Fruit fly (Drosophila melanogaster) whole organism, pupa: ENCODE measurements around the gene AnxB11.

Source experiments
- CG10348 ChIP-seq: fragments of 200-800 bp; sonication (Bioruptor generic); IDR thresholded peaks from 2 replicates; pipeline ENCODE4 v1.3.6; 2022; ENCODE audit warnings: missing biosample characterization, missing genetic modification characterization
- CG12605 ChIP-seq: fragments of 200-800 bp; sonication (Bioruptor generic); IDR thresholded peaks from 2 replicates; pipeline ENCODE4 v1.3.6; 2022; ENCODE audit warnings: missing biosample characterization, missing genetic modification characterization
- CG13204 ChIP-seq: fragments of 200-800 bp; sonication (Bioruptor generic); optimal IDR thresholded peaks from 2 replicates; lab custom pipeline; 2018; ENCODE audit warnings: missing biosample characterization, mild to moderate bottlenecking, missing genetic modification characterization, moderate library complexity
- CG14655 ChIP-seq: fragments of 200-800 bp; sonication (Bioruptor generic); optimal IDR thresholded peaks from 3 replicates; lab custom pipeline; 2017; ENCODE audit warnings: mild to moderate bottlenecking, missing biosample characterization, missing genetic modification reagents, missing genetic modification characterization
- CG15710 ChIP-seq: fragments of 200-800 bp; sonication (Bioruptor generic); optimal IDR thresholded peaks from 2 replicates; lab custom pipeline; 2018; ENCODE audit warnings: missing biosample characterization, mild to moderate bottlenecking, missing genetic modification characterization, moderate library complexity
- CG17806 ChIP-seq: fragments of 200-800 bp; sonication (Bioruptor generic); optimal IDR thresholded peaks from 2 replicates; lab custom pipeline; 2018; ENCODE audit warnings: missing biosample characterization, mild to moderate bottlenecking, missing genetic modification characterization, moderate library complexity
- CG32121 ChIP-seq: fragments of 200-800 bp; sonication (Bioruptor generic); IDR thresholded peaks from 2 replicates; pipeline ENCODE4 v1.3.6; 2022; ENCODE audit warnings: missing biosample characterization, missing genetic modification characterization
- CG34367 ChIP-seq: fragments of 200-800 bp; sonication (Bioruptor generic); optimal IDR thresholded peaks from 2 replicates; lab custom pipeline; 2018; ENCODE audit warnings: missing biosample characterization, mild to moderate bottlenecking, missing genetic modification characterization
- CG4496 ChIP-seq: fragments of 200-800 bp; sonication (Bioruptor generic); IDR thresholded peaks from 3 replicates; pipeline ENCODE4 v1.3.6; 2022; ENCODE audit warnings: missing biosample characterization, missing genetic modification characterization
- CG8159 ChIP-seq: fragments of 200-800 bp; sonication (Bioruptor generic); optimal IDR thresholded peaks from 3 replicates; lab custom pipeline; 2018; ENCODE audit warnings: missing biosample characterization, mild to moderate bottlenecking, missing genetic modification characterization, moderate library complexity
- CG8301 ChIP-seq: fragments of 200-800 bp; sonication (Bioruptor generic); optimal IDR thresholded peaks from 2 replicates; lab custom pipeline; 2018; ENCODE audit warnings: missing biosample characterization, mild to moderate bottlenecking, missing genetic modification characterization
- CG9948 ChIP-seq: fragments of 200-800 bp; sonication (Bioruptor generic); optimal IDR thresholded peaks from 2 replicates; lab custom pipeline; 2018; ENCODE audit warnings: missing biosample characterization, mild to moderate bottlenecking, missing genetic modification characterization, moderate library complexity
- D1 ChIP-seq: fragments of 200-800 bp; sonication (Bioruptor generic); optimal IDR thresholded peaks from 2 replicates; lab custom pipeline; 2018; ENCODE audit warnings: missing biosample characterization, mild to moderate bottlenecking, missing genetic modification characterization, moderate library complexity
- EcR ChIP-seq: fragments of 200-800 bp; sonication (Bioruptor generic); optimal IDR thresholded peaks from 3 replicates; lab custom pipeline; 2019; ENCODE audit warnings: missing biosample characterization, missing genetic modification characterization, mild to moderate bottlenecking, moderate library complexity, missing genetic modification reagents
- Ets98B ChIP-seq: fragments of 200-800 bp; sonication (Bioruptor generic); IDR thresholded peaks from 2 replicates; pipeline ENCODE4 v1.3.6; 2022; ENCODE audit warnings: missing biosample characterization, missing genetic modification characterization
- Pif1A ChIP-seq: fragments of 200-800 bp; sonication (Bioruptor generic); optimal IDR thresholded peaks from 3 replicates; lab custom pipeline; 2016; ENCODE audit warnings: missing biosample characterization, missing genetic modification characterization
- Pif1B ChIP-seq: fragments of 200-800 bp; sonication (Bioruptor generic); optimal IDR thresholded peaks from 3 replicates; lab custom pipeline; 2016; ENCODE audit warnings: missing biosample characterization, missing genetic modification characterization
- Snoo ChIP-seq: fragments of 200-800 bp; sonication (Bioruptor generic); optimal IDR thresholded peaks from 3 replicates; lab custom pipeline; 2017; ENCODE audit warnings: missing biosample characterization, mild to moderate bottlenecking, missing genetic modification characterization, inconsistent platforms
- fd96Ca ChIP-seq: fragments of 200-800 bp; sonication (Bioruptor generic); IDR thresholded peaks from 3 replicates; pipeline ENCODE4 v1.3.6; 2022; ENCODE audit warnings: missing biosample characterization, missing genetic modification characterization
- gl ChIP-seq: fragments of 200-800 bp; sonication (Bioruptor generic); optimal IDR thresholded peaks from 2 replicates; lab custom pipeline; 2018; ENCODE audit warnings: missing biosample characterization, mild to moderate bottlenecking, missing genetic modification characterization
- rn ChIP-seq: fragments of 200-800 bp; sonication (Bioruptor generic); IDR thresholded peaks from 2 replicates; pipeline ENCODE4 v1.3.6; 2022; ENCODE audit warnings: missing biosample characterization, missing genetic modification characterization

Gene AnxB11

DNA sequence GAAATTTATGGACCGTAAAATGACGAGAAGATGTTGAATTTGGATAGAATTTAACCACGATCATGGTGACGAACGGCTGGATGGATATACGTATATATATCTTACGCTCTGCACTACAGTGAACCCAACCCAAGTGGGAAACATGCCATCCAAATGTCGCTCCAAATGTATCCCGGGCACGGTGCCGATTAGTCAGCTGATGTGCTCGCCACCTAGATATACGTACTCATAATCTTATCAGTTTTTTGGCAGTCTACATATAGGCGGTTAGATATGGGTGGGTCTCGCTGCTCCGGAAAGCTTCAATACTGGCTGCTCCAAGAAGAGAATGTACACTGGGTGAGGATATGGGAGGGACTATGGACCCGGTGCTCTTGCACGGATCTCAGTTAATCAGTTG, 16.0 kb downstream of the AnxB11 start:
- TF ChIP-seq CG14655 (GFP tag; lab: Kevin White, UChicago), result no peak
- no peak for TF ChIP-seq D1

DNA sequence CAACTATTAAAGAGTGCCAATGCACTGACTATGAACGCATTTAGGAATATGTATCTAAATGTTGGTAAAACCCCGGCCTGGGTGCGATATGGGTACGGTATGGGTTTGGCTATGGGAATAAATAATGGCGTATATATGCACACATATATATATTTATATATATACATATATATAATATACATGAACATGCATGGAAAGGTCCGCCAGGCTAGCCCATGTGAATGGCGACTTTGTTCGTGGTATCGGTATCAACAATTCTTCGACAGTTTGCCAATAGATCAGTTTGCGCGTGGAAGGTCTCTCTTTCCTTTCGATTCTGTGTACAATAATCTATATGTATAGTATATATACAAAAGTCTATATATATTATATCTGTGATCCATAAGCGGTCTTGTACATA, 16.9 kb downstream of the AnxB11 start, which contains the start of gene CG4301:
Gene CG4301, plus strand, starts transcription at position 301 of the 400 bp plus-strand sequence.
- TF ChIP-seq Pif1A (GFP tag; lab: Kevin White, UChicago), result no peak
- TF ChIP-seq Pif1B (GFP tag; lab: Kevin White, UChicago), result no peak
- TF ChIP-seq CG15710 (tag; lab: Kevin White, UChicago), result no peak
- TF ChIP-seq CG14655 (GFP tag; lab: Kevin White, UChicago), result no peak
- TF ChIP-seq CG10348 (GFP tag; lab: Robert Waterston, UW), result no peak
- no peak for TF ChIP-seq fd96Ca (GFP tag; lab: Robert Waterston, UW)
- TF ChIP-seq D1, result no peak
- TF ChIP-seq CG34367 (tag; lab: Kevin White, UChicago), result no peak
- TF ChIP-seq CG8301 (tag; lab: Kevin White, UChicago), result no peak
- no peak for TF ChIP-seq CG4496 (GFP tag; lab: Robert Waterston, UW)
- TF ChIP-seq gl, result no peak
- TF ChIP-seq EcR (GFP tag; lab: Kevin White, UChicago), result no peak
- no peak for TF ChIP-seq CG9948 (tag; lab: Kevin White, UChicago)

DNA sequence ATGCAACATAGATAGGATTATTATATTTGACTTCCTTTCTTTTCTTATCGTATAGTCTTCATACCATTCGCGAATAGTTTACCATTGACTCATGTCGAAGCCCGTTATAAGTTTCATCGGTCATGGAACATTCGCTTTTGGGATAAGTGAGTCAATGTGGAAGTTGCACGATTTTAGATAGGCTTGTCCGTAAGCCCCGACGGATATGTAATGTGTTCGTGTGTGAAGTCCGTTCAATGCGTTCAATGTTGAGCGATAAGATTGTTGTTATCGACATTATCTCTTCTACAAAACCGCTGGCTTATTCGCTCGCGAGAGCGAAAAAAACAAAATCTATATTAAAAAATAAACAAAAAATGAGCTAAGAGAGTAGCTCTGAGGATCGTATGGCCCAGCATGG, 17.3 kb downstream of the AnxB11 start, which contains the start of gene CG9981:
Gene CG9981, minus strand, starts transcription at position 320 of the 400 bp plus-strand sequence.
- TF ChIP-seq Ets98B (GFP tag; lab: Robert Waterston, UW) (no peak), CG8159 (tag; lab: Kevin White, UChicago) (no peak), fd96Ca (GFP tag; lab: Robert Waterston, UW) (no peak), Pif1B (GFP tag; lab: Kevin White, UChicago) (no peak), CG9948 (tag; lab: Kevin White, UChicago) (no peak), Pif1A (GFP tag; lab: Kevin White, UChicago) (no peak), Snoo (no peak), gl (no peak), CG10348 (GFP tag; lab: Robert Waterston, UW) (no peak)

DNA sequence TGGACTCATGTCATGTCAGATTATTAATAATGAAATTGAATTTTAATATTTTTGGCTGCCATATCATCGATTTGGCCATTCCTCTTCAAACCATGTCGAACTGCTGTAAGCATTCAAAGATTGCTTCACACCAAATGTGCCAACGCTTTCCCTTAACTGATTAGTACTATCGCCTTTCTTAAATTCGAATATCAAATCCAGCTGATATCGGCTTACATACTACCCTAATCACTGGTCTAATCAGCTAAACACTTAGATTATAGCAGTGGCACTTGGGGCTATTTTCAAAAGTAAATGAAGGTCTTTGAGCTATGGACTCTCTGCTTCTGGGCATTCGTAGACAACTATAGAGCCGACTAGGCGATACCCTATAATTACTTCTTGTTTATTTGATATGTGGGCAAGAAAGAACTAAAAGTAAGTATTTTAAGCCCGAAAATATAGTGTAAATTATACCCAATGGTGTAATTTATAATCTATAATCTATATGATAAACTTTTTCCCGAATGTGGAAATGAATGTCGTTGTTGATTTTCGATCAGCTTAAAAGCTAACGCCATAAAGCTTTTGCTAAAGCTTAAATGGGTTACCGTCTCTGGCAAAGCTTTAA, 18.1 kb downstream of the AnxB11 start:
- no peak for TF ChIP-seq CG14655 (GFP tag; lab: Kevin White, UChicago)
- peak; percentile 47 for TF ChIP-seq CG9948 (tag; lab: Kevin White, UChicago)
- TF ChIP-seq CG17806 (tag; lab: Kevin White, UChicago), result peak; percentile 51
- TF ChIP-seq CG10348 (GFP tag; lab: Robert Waterston, UW), result peak; percentile 42; the same call in 1 of the 2 replicates
- TF ChIP-seq CG8159 (tag; lab: Kevin White, UChicago), result peak; percentile 65
- no peak for TF ChIP-seq Pif1B (GFP tag; lab: Kevin White, UChicago)
- TF ChIP-seq Ets98B (GFP tag; lab: Robert Waterston, UW), result peak; percentile 88
- peak; percentile 41 for TF ChIP-seq CG34367 (tag; lab: Kevin White, UChicago)
- TF ChIP-seq Pif1A (GFP tag; lab: Kevin White, UChicago), result no peak
- 0 out of 2 replicates have a peak, but pooled peaks have one; percentile 13 for TF ChIP-seq rn (GFP tag; lab: Robert Waterston, UW)
- peak; percentile 88 for TF ChIP-seq CG4496 (GFP tag; lab: Robert Waterston, UW)
- TF ChIP-seq CG13204, result no peak
- TF ChIP-seq Snoo, result no peak
- no peak for TF ChIP-seq CG8301 (tag; lab: Kevin White, UChicago)
- no peak for TF ChIP-seq EcR (GFP tag; lab: Kevin White, UChicago)
- no peak for TF ChIP-seq D1
- TF ChIP-seq CG12605 (GFP tag; lab: Robert Waterston, UW), result peak; percentile 82
- no peak for TF ChIP-seq CG15710 (tag; lab: Kevin White, UChicago)
- peak; percentile 85 for TF ChIP-seq CG32121
- no peak for TF ChIP-seq gl
- TF ChIP-seq fd96Ca (GFP tag; lab: Robert Waterston, UW), result peak; percentile 44; the same call in 1 of the 3 replicates

DNA sequence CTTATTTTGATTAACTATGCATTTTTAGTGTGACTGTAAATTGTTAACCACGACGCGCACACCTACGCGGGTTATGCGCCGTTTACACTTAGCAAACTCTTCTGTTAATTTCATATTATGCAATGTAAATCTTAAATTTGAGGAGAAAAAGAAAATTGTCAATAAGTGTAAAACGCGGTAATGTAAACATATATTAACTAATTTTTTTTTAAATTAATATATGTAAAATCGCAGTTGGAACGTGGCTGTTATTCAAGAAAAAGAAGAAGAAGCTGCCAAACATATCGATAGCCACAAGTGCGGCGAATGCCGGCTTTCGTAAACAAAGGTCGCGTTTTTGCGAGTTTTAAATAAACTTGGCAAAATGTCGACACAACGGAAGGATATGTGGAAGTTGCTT, 30.7 kb downstream of the AnxB11 start, which contains the start of the genes TH1 and mei-41:
Gene TH1, minus strand, starts transcription at position 42 of the 400 bp plus-strand sequence.
Gene mei-41, plus strand, starts transcription at position 302 of the 400 bp plus-strand sequence.
- no peak for TF ChIP-seq EcR (GFP tag; lab: Kevin White, UChicago)
- peak; percentile 19 for TF ChIP-seq gl
- TF ChIP-seq Pif1B (GFP tag; lab: Kevin White, UChicago), result no peak
- TF ChIP-seq fd96Ca (GFP tag; lab: Robert Waterston, UW), result peak; percentile 91
- TF ChIP-seq Pif1A (GFP tag; lab: Kevin White, UChicago), result no peak
- TF ChIP-seq CG9948 (tag; lab: Kevin White, UChicago), result peak; percentile 82
- peak; percentile 88 for TF ChIP-seq CG15710 (tag; lab: Kevin White, UChicago)
- peak; percentile 68 for TF ChIP-seq CG34367 (tag; lab: Kevin White, UChicago)
- TF ChIP-seq CG32121, result peak; percentile 94
- TF ChIP-seq rn (GFP tag; lab: Robert Waterston, UW), result peak; percentile 87
- peak; percentile 83 for TF ChIP-seq CG17806 (tag; lab: Kevin White, UChicago)
- TF ChIP-seq CG4496 (GFP tag; lab: Robert Waterston, UW), result peak; percentile 93
- TF ChIP-seq Ets98B (GFP tag; lab: Robert Waterston, UW), result peak; percentile 92
- peak; percentile 82 for TF ChIP-seq CG10348 (GFP tag; lab: Robert Waterston, UW)
- no peak for TF ChIP-seq CG8301 (tag; lab: Kevin White, UChicago)
- peak; percentile 87 for TF ChIP-seq CG8159 (tag; lab: Kevin White, UChicago)
- no peak for TF ChIP-seq D1
- peak; percentile 79 for TF ChIP-seq CG12605 (GFP tag; lab: Robert Waterston, UW)
